Worm (Caenorhabditis elegans): ENCODE measurements around the gene tag-51.

DNA sequence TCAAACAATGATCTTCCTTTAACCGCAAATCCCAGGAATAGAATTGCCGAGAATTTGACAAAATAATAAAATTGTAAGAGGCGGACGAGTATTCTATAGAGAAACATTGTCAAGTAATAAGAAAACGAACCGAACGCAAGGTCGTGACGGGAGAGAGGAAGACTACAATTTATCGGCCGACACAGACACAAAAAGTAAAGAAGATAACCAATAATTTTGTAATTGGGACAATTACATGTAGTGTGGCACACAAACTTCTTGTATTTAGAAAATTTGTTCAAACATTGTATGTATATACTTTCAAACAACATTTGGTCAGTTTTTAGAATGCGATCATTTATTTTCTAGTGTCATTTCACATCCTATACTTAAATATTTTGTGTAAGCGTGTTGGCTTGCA, 22.1 kb upstream of the tag-51 start, which contains the start of gene ceeh-1:
- TF ChIP-seq che-1 (tag; optimal IDR thresholded peaks at IDR 0.05) (no peak), C08G9.2 (tag; optimal IDR thresholded peaks at IDR 0.05) (no peak), ama-1 (optimal IDR thresholded peaks at IDR 0.05) (no peak), ceh-6 (GFP tag; optimal IDR thresholded peaks at IDR 0.05) (no peak), dve-1 (tag; optimal IDR thresholded peaks at IDR 0.05) (no peak), mec-3 (tag; optimal IDR thresholded peaks at IDR 0.05; ENCODE audit: borderline replicate concordance) (no peak), ceh-18 (tag; optimal IDR thresholded peaks at IDR 0.05) (no peak), ceh-45 (GFP tag; IDR thresholded peaks at IDR 0.05) (no peak), lin-11 (tag; optimal IDR thresholded peaks at IDR 0.05) (no peak), hlh-8 (tag; optimal IDR thresholded peaks at IDR 0.05) (no peak)

Data from whole organism, late embryonic.